ENCODE assay signal across 8 worm cellular contexts in genomic region chrIII:5785273-5785929, ce11.
TF ChIP-seq lines count a peak whose summit lies in the region.

Gene Y37B11A.3 (minus strand): TSS chrIII:5785323.

TF ChIP-seq in whole organism, L1 larva, 84 proteins besides CTCF, POLR2A, EP300 and RAD21 (continues in another document):
- TF ChIP-seq fkh-8 (tag; optimal IDR thresholded peaks at IDR 0.05; lab: Kevin White, UChicago) (peak; percentile 81), irx-1 (tag; optimal IDR thresholded peaks at IDR 0.05; lab: Kevin White, UChicago) (peak; percentile 67), ceh-88 (GFP tag; IDR thresholded peaks at IDR 0.05; lab: Robert Waterston, UW) (no peak), aha-1 (tag; optimal IDR thresholded peaks at IDR 0.05; lab: Kevin White, UChicago) (no peak), efl-1 (optimal IDR thresholded peaks at IDR 0.05; lab: Kevin White, UChicago) (peak; percentile 85 to 86), efl-1 (GFP tag; optimal IDR thresholded peaks at IDR 0.05 in 1 of 2; lab: Kevin White, UChicago) (peak; percentile 81 to 98), skn-1 (tag; optimal IDR thresholded peaks at IDR 0.05; lab: Kevin White, UChicago) (peak; percentile 82), zag-1 (tag; optimal IDR thresholded peaks at IDR 0.05; lab: Kevin White, UChicago) (no peak), nhr-20 (tag; optimal IDR thresholded peaks at IDR 0.05; lab: Kevin White, UChicago) (peak; percentile 81), tbx-2 (tag; optimal IDR thresholded peaks at IDR 0.05; lab: Kevin White, UChicago) (peak; percentile 79), hpl-2 (GFP tag; optimal IDR thresholded peaks at IDR 0.05; lab: Kevin White, UChicago) (peak; percentile 30)

TF ChIP-seq in whole organism, L2 larva, 48 proteins besides CTCF, POLR2A, EP300 and RAD21 (continues in another document):
- TF ChIP-seq elt-1 (tag; optimal IDR thresholded peaks at IDR 0.05; lab: Kevin White, UChicago) (no peak), lsy-2 (tag; optimal IDR thresholded peaks at IDR 0.05; lab: Kevin White, UChicago) (peak; percentile 81 to 83), unc-62 (GFP tag; optimal IDR thresholded peaks at IDR 0.05; lab: Kevin White, UChicago) (no peak), unc-55 (GFP tag; optimal IDR thresholded peaks at IDR 0.05; lab: Kevin White, UChicago) (peak; percentile 82), fos-1 (tag; optimal IDR thresholded peaks at IDR 0.05; lab: Kevin White, UChicago) (peak; percentile 19), nhr-129 (tag; optimal IDR thresholded peaks at IDR 0.05; lab: Kevin White, UChicago) (peak; percentile 71), elt-3 (tag; optimal IDR thresholded peaks at IDR 0.05; lab: Kevin White, UChicago) (no peak), F13H6.1 (tag; optimal IDR thresholded peaks at IDR 0.05; lab: Kevin White, UChicago) (peak; percentile 61), ceh-82 (tag; optimal IDR thresholded peaks at IDR 0.05; lab: Kevin White, UChicago) (peak; percentile 7), sma-9 (GFP tag; optimal IDR thresholded peaks at IDR 0.05; lab: Kevin White, UChicago) (peak; percentile 81), sma-9 (tag; optimal IDR thresholded peaks at IDR 0.05; lab: Kevin White, UChicago) (no peak), ztf-4 (tag; optimal IDR thresholded peaks at IDR 0.05; lab: Kevin White, UChicago) (peak; percentile 46)

TF ChIP-seq in whole organism, L3 larva, 47 proteins besides CTCF, POLR2A, EP300 and RAD21 (continues in another document):
- TF ChIP-seq elt-3 (tag; optimal IDR thresholded peaks at IDR 0.05; lab: Kevin White, UChicago) (no peak), tbx-2 (tag; optimal IDR thresholded peaks at IDR 0.05; lab: Kevin White, UChicago) (peak; percentile 58), nhr-23 (tag; optimal IDR thresholded peaks at IDR 0.05; lab: Kevin White, UChicago) (peak; percentile 80), nhr-43 (tag; optimal IDR thresholded peaks at IDR 0.05; lab: Kevin White, UChicago; ENCODE audit: poor library complexity, severe bottlenecking) (peak; percentile 74), nhr-28 (tag; optimal IDR thresholded peaks at IDR 0.05; lab: Kevin White, UChicago) (no peak), nhr-77 (tag; optimal IDR thresholded peaks at IDR 0.05; lab: Kevin White, UChicago) (no peak), lin-39 (tag; optimal IDR thresholded peaks at IDR 0.05; lab: Kevin White, UChicago) (peak; percentile 87), ceh-28 (tag; optimal IDR thresholded peaks at IDR 0.05; lab: Kevin White, UChicago) (peak; percentile 35), nhr-76 (tag; optimal IDR thresholded peaks at IDR 0.05; lab: Kevin White, UChicago) (no peak), nhr-67 (tag; optimal IDR thresholded peaks at IDR 0.05; lab: Kevin White, UChicago) (no peak), mdl-1 (tag; optimal IDR thresholded peaks at IDR 0.05; lab: Kevin White, UChicago) (no peak), hmg-11 (tag; optimal IDR thresholded peaks at IDR 0.05; lab: Kevin White, UChicago) (peak; percentile 77)

TF ChIP-seq in whole organism, L4 larva, 104 proteins besides CTCF, POLR2A, EP300 and RAD21 (continues in another document):
- TF ChIP-seq F37D6.2 (tag; optimal IDR thresholded peaks at IDR 0.05; lab: Kevin White, UChicago) (peak; percentile 21), F49E8.2 (tag; optimal IDR thresholded peaks at IDR 0.05; lab: Kevin White, UChicago; ENCODE audit: borderline replicate concordance) (no peak), nhr-25 (tag; optimal IDR thresholded peaks at IDR 0.05; lab: Kevin White, UChicago; ENCODE audit: borderline replicate concordance, insufficient read depth) (no peak), F26F4.8 (GFP tag; conservative IDR thresholded peaks at IDR 0.05; lab: Robert Waterston, UW) (no peak), mep-1 (tag; optimal IDR thresholded peaks at IDR 0.05; lab: Kevin White, UChicago) (peak; percentile 76), Y48G9A.11 (GFP tag; IDR thresholded peaks at IDR 0.05; lab: Robert Waterston, UW) (no peak; the same call in 1 of the 2 replicates), D1046.2 (GFP tag; IDR thresholded peaks at IDR 0.05; lab: Robert Waterston, UW) (no peak), Y5F2A.4 (GFP tag; optimal IDR thresholded peaks at IDR 0.05; lab: Kevin White, UChicago) (no peak), snpc-1.2 (GFP tag; IDR thresholded peaks at IDR 0.05; lab: Robert Waterston, UW) (no peak), attf-4 (tag; optimal IDR thresholded peaks at IDR 0.05; lab: Kevin White, UChicago) (no peak), T20F7.1 (GFP tag; optimal IDR thresholded peaks at IDR 0.05; lab: Kevin White, UChicago) (no peak), ama-1 (optimal IDR thresholded peaks at IDR 0.05; lab: Kevin White, UChicago) (no peak)

TF ChIP-seq in whole organism, late embryonic, 69 proteins besides CTCF, POLR2A, EP300 and RAD21 (continues in another document):
- TF ChIP-seq sox-4 (tag; optimal IDR thresholded peaks at IDR 0.05; lab: Kevin White, UChicago), result no peak
- no peak for TF ChIP-seq ceh-24 (tag; optimal IDR thresholded peaks at IDR 0.05; lab: Kevin White, UChicago)
- TF ChIP-seq unc-42 (tag; optimal IDR thresholded peaks at IDR 0.05; lab: Kevin White, UChicago), result no peak
- TF ChIP-seq rnt-1 (tag; optimal IDR thresholded peaks at IDR 0.05; lab: Kevin White, UChicago), result no peak
- TF ChIP-seq tbx-2 (tag; optimal IDR thresholded peaks at IDR 0.05; lab: Kevin White, UChicago), result no peak
- no peak for TF ChIP-seq ceh-22 (tag; optimal IDR thresholded peaks at IDR 0.05; lab: Kevin White, UChicago)
- TF ChIP-seq nfya-1 (tag; optimal IDR thresholded peaks at IDR 0.05; lab: Kevin White, UChicago), result peak; percentile 37
- peak; percentile 30 for TF ChIP-seq ceh-31 (tag; optimal IDR thresholded peaks at IDR 0.05; lab: Kevin White, UChicago)
- TF ChIP-seq ztf-16 (tag; optimal IDR thresholded peaks at IDR 0.05; lab: Kevin White, UChicago), result no peak
- TF ChIP-seq pha-2 (tag; optimal IDR thresholded peaks at IDR 0.05; lab: Kevin White, UChicago), result no peak
- peak; percentile 69 for TF ChIP-seq ref-2 (tag; optimal IDR thresholded peaks at IDR 0.05; lab: Kevin White, UChicago)
- no peak for TF ChIP-seq hlh-6 (tag; optimal IDR thresholded peaks at IDR 0.05; lab: Kevin White, UChicago)
- no peak for TF ChIP-seq K09A11.1 (tag; optimal IDR thresholded peaks at IDR 0.05; lab: Kevin White, UChicago; ENCODE audit: insufficient read depth)

TF ChIP-seq in whole organism, midembryonic, 9 proteins besides CTCF, POLR2A, EP300 and RAD21:
- TF ChIP-seq T22C8.4 (GFP tag; IDR thresholded peaks at IDR 0.05; lab: Robert Waterston, UW) (no peak), ztf-23 (GFP tag; IDR thresholded peaks at IDR 0.05; lab: Robert Waterston, UW) (0 out of 2 replicates have a peak, but pooled peaks have one; percentile 27)
TF ChIP-seq in whole organism, midembryonic: peak in this region for 1.

TF ChIP-seq in whole organism, mixed stage, embryonic, 35 proteins besides CTCF, POLR2A, EP300 and RAD21 (continues in another document):
- no peak for TF ChIP-seq sptf-1 (tag; optimal IDR thresholded peaks at IDR 0.05; lab: Kevin White, UChicago)
- no peak for TF ChIP-seq unc-39 (tag; optimal IDR thresholded peaks at IDR 0.05; lab: Kevin White, UChicago)
- TF ChIP-seq lin-13 (tag; optimal IDR thresholded peaks at IDR 0.05; lab: Kevin White, UChicago), result peak; percentile 53
- peak; percentile 47 for TF ChIP-seq pha-4 (tag; optimal IDR thresholded peaks at IDR 0.05; lab: Kevin White, UChicago)
- TF ChIP-seq ham-2 (GFP tag; optimal IDR thresholded peaks at IDR 0.05; lab: Kevin White, UChicago), result no peak
- no peak for TF ChIP-seq nhr-76 (tag; optimal IDR thresholded peaks at IDR 0.05; lab: Kevin White, UChicago)
- no peak for TF ChIP-seq flh-1 (GFP tag; optimal IDR thresholded peaks at IDR 0.05; lab: Kevin White, UChicago)
- peak; percentile 54 for TF ChIP-seq ces-1 (GFP tag; optimal IDR thresholded peaks at IDR 0.05; lab: Kevin White, UChicago)
- no peak for TF ChIP-seq bed-3 (GFP tag; optimal IDR thresholded peaks at IDR 0.05; lab: Kevin White, UChicago)
- TF ChIP-seq zip-8 (tag; optimal IDR thresholded peaks at IDR 0.05; lab: Kevin White, UChicago), result no peak
- no peak for TF ChIP-seq elt-3 (tag; optimal IDR thresholded peaks at IDR 0.05; lab: Kevin White, UChicago)
- no peak for TF ChIP-seq sem-2 (GFP tag; optimal IDR thresholded peaks at IDR 0.05; lab: Kevin White, UChicago)
- TF ChIP-seq ztf-11 (tag; optimal IDR thresholded peaks at IDR 0.05; lab: Kevin White, UChicago), result no peak
- no peak for TF ChIP-seq nhr-12 (tag; optimal IDR thresholded peaks at IDR 0.05; lab: Kevin White, UChicago)
- no peak for TF ChIP-seq elt-1 (tag; optimal IDR thresholded peaks at IDR 0.05; lab: Kevin White, UChicago; ENCODE audit: borderline replicate concordance, insufficient read depth)
- TF ChIP-seq blmp-1 (tag; optimal IDR thresholded peaks at IDR 0.05; lab: Kevin White, UChicago), result no peak
- TF ChIP-seq snpc-4 (tag; optimal IDR thresholded peaks at IDR 0.05; lab: Kevin White, UChicago), result no peak
- TF ChIP-seq lin-32 (GFP tag; optimal IDR thresholded peaks at IDR 0.05; lab: Kevin White, UChicago), result no peak

TF ChIP-seq in whole organism, young adult, 124 proteins besides CTCF, POLR2A, EP300 and RAD21 (continues in another document):
- TF ChIP-seq attf-6 (GFP tag; IDR thresholded peaks at IDR 0.05; lab: Robert Waterston, UW) (no peak), B0336.3 (GFP tag; IDR thresholded peaks at IDR 0.05; lab: Robert Waterston, UW) (peak; percentile 46; the same call in 1 of the 2 replicates), zim-3 (tag; optimal IDR thresholded peaks at IDR 0.05; lab: Kevin White, UChicago) (no peak), aptf-2 (GFP tag; conservative IDR thresholded peaks at IDR 0.05; lab: Robert Waterston, UW) (no peak), F23B12.7 (tag; optimal IDR thresholded peaks at IDR 0.05; lab: Kevin White, UChicago; ENCODE audit: insufficient read depth) (peak; percentile 21), pbrm-1 (GFP tag; IDR thresholded peaks at IDR 0.05; lab: Robert Waterston, UW) (peak; percentile 64), snpc-1.3 (tag; optimal IDR thresholded peaks at IDR 0.05; lab: Kevin White, UChicago; ENCODE audit: insufficient read depth) (no peak), F22D6.2 (tag; optimal IDR thresholded peaks at IDR 0.05; lab: Kevin White, UChicago) (no peak), Y67H2A.10 (GFP tag; conservative IDR thresholded peaks at IDR 0.05; lab: Robert Waterston, UW) (no peak), K11D2.4 (GFP tag; IDR thresholded peaks at IDR 0.05; lab: Robert Waterston, UW) (no peak; the same call in 1 of the 2 replicates), die-1 (tag; optimal IDR thresholded peaks at IDR 0.05; lab: Kevin White, UChicago) (no peak), tbp1 (GFP tag; optimal IDR thresholded peaks at IDR 0.05; lab: Kevin White, UChicago) (peak; percentile 42), C17E4.6 (GFP tag; IDR thresholded peaks at IDR 0.05; lab: Robert Waterston, UW) (no peak), ceh-40 (GFP tag; IDR thresholded peaks at IDR 0.05; lab: Robert Waterston, UW) (no peak), C06A6.2 (GFP tag; conservative IDR thresholded peaks at IDR 0.05; lab: Robert Waterston, UW) (no peak), attf-5 (GFP tag; optimal IDR thresholded peaks at IDR 0.05; lab: Kevin White, UChicago) (peak; percentile 90), Y53G8AR.9 (GFP tag; conservative IDR thresholded peaks at IDR 0.05; lab: Robert Waterston, UW) (peak; percentile 74), madf-8 (GFP tag; conservative IDR thresholded peaks at IDR 0.05; lab: Robert Waterston, UW) (no peak), lin-54 (GFP tag; optimal IDR thresholded peaks at IDR 0.05; lab: Kevin White, UChicago) (peak; percentile 73), sptf-2 (GFP tag; optimal IDR thresholded peaks at IDR 0.05; lab: Kevin White, UChicago) (no peak)
